Worm (Caenorhabditis elegans): Measurements from ENCODE around the gene T25F10.3.

ce11 chrV:6710462-6710861 is 34.4 kb upstream of the T25F10.3 start, which contains the start of gene sna-1:
- TF ChIP-seq snpc-1.2 (GFP tag; IDR thresholded peaks at IDR 0.05): no peak
- no peak for TF ChIP-seq lin-39 (tag; optimal IDR thresholded peaks at IDR 0.05)
- TF ChIP-seq snpc-4 (tag; optimal IDR thresholded peaks at IDR 0.05): no peak
- TF ChIP-seq lsy-2 (tag; optimal IDR thresholded peaks at IDR 0.05): no peak
- no peak for TF ChIP-seq skn-1 (tag; optimal IDR thresholded peaks at IDR 0.05)
- TF ChIP-seq D1046.2 (GFP tag; IDR thresholded peaks at IDR 0.05): no peak
- no peak for TF ChIP-seq fkh-10 (GFP tag; optimal IDR thresholded peaks at IDR 0.05)
- no peak for TF ChIP-seq ceh-82 (tag; optimal IDR thresholded peaks at IDR 0.05)

Measured in whole organism, L4 larva.